Worm (Caenorhabditis elegans) whole organism, early embryonic: ENCODE data around the gene ceh-14.

Experiments used
- B0310.2 ChIP-seq: sonication (generic microtip); optimal IDR thresholded peaks from 2 replicates; lab custom pipeline; 2016; ENCODE audit warnings: mild to moderate bottlenecking, missing genetic modification characterization, missing compliant biosample characterization
- ama-1 ChIP-seq: fragments of 150-350 bp; optimal IDR thresholded peaks from 2 replicates; lab custom pipeline; 2014
- hnd-1 ChIP-seq: sonication (generic microtip); optimal IDR thresholded peaks from 2 replicates; lab custom pipeline; 2016; ENCODE audit warnings: missing genetic modification characterization, missing compliant biosample characterization
- scrt-1 ChIP-seq: fragments of 200-800 bp; sonication (Bioruptor generic); IDR thresholded peaks from 2 replicates; pipeline ENCODE4 v1.3.6; 2022; ENCODE audit warnings: missing genetic modification characterization, missing compliant biosample characterization
- sea-1 ChIP-seq: fragments of 200-800 bp; sonication (Bioruptor generic); conservative IDR thresholded peaks from 2 replicates; pipeline ENCODE4 v1.3.6; 2022; ENCODE audit warnings: missing genetic modification characterization, missing compliant biosample characterization

ce11 chrX:7519569-7519968, 13.0 kb downstream of the ceh-14 start, which contains the start of gene chts-1:
- no peak for TF ChIP-seq ama-1 (lab: Kevin White, UChicago)
- TF ChIP-seq hnd-1 (tag; lab: Kevin White, UChicago), result no peak
- no peak for TF ChIP-seq scrt-1 (GFP tag; lab: Robert Waterston, UW)
- TF ChIP-seq B0310.2, result no peak
- TF ChIP-seq sea-1 (GFP tag; lab: Robert Waterston, UW), result no peak
